Worm (Caenorhabditis elegans): ENCODE data around the gene C48B4.10.

Gene C48B4.10

DNA sequence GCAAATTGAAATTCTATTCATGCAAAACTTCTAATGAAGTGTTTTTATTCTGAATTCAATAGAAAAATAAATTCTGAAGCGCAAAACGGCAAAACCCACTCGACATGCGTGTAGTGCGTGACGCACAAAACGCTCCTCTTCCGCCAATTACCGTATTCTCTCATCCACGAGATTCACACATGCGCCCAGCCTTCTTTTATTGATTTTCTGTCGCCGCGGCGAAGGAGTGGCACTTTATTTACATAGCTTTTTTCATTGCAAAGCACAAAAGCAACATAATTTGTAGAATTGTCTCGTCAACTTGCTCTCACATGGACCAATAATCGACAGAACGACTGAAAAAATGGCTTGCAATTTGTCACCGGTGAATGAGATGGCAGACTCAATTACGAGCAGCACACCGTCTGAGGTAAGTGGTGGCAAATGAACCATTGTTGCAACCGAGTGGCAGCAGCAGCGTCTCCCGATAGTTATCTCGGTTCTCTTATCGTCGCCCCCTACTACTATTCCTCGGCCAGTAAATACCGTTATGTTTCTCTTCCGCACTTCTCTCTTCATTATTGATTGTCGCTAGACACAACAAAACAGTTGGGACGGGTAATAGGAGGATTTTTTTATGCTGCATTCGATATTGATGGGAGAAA, 18.2 kb downstream of the C48B4.10 start, which contains the start of gene unc-16:
unc-16 (plus strand) TSS at position 243 of the 644 bp plus-strand sequence.
- no peak for TF ChIP-seq unc-39 (tag; optimal IDR thresholded peaks at IDR 0.05)
- TF ChIP-seq nhr-76 (tag; optimal IDR thresholded peaks at IDR 0.05): no peak
- TF ChIP-seq unc-62 (GFP tag; optimal IDR thresholded peaks at IDR 0.05): peak; percentile 70
- TF ChIP-seq aly-2 (tag; optimal IDR thresholded peaks at IDR 0.05): no peak
- TF ChIP-seq egl-5 (tag; optimal IDR thresholded peaks at IDR 0.05): peak; percentile 88
- peak; percentile 73 for TF ChIP-seq sea-2 (GFP tag; optimal IDR thresholded peaks at IDR 0.05)
- TF ChIP-seq eor-1 (tag; optimal IDR thresholded peaks at IDR 0.05): peak in 1 of 2 experiments; percentile 13
- no peak for TF ChIP-seq zag-1 (tag; optimal IDR thresholded peaks at IDR 0.05)
- TF ChIP-seq hmg-11 (tag; optimal IDR thresholded peaks at IDR 0.05): peak; percentile 90
- TF ChIP-seq ZK546.5 (tag; optimal IDR thresholded peaks at IDR 0.05): no peak
- TF ChIP-seq pha-4 (tag; optimal IDR thresholded peaks at IDR 0.05): peak; percentile 97
- TF ChIP-seq nhr-23 (tag; optimal IDR thresholded peaks at IDR 0.05): peak; percentile 63
- TF ChIP-seq ceh-28 (tag; optimal IDR thresholded peaks at IDR 0.05): peak; percentile 90
- peak; percentile 96 for TF ChIP-seq nfya-1 (tag; optimal IDR thresholded peaks at IDR 0.05; ENCODE audit: insufficient read depth)
- no peak for TF ChIP-seq nhr-77 (tag; optimal IDR thresholded peaks at IDR 0.05)
- peak; percentile 85 for TF ChIP-seq lin-39 (tag; optimal IDR thresholded peaks at IDR 0.05)
- no peak for TF ChIP-seq nhr-11 (tag; optimal IDR thresholded peaks at IDR 0.05)
- no peak for TF ChIP-seq ztf-11 (tag; optimal IDR thresholded peaks at IDR 0.05)
- TF ChIP-seq ztf-4 (tag; optimal IDR thresholded peaks at IDR 0.05): no peak
- peak; percentile 72 for TF ChIP-seq elt-2 (tag; optimal IDR thresholded peaks at IDR 0.05)
- peak; percentile 87 for TF ChIP-seq mml-1 (tag; optimal IDR thresholded peaks at IDR 0.05)
- TF ChIP-seq daf-12 (tag; optimal IDR thresholded peaks at IDR 0.05): no peak
- no peak for TF ChIP-seq nhr-12 (tag; optimal IDR thresholded peaks at IDR 0.05)
- TF ChIP-seq fkh-10 (GFP tag; optimal IDR thresholded peaks at IDR 0.05): peak; percentile 44
- no peak for TF ChIP-seq egl-27 (tag; optimal IDR thresholded peaks at IDR 0.05)
- TF ChIP-seq ceh-9 (tag; optimal IDR thresholded peaks at IDR 0.05): no peak
- peak; percentile 87 for TF ChIP-seq mdl-1 (tag; optimal IDR thresholded peaks at IDR 0.05)
- no peak for TF ChIP-seq fkh-2 (tag; optimal IDR thresholded peaks at IDR 0.05)
- peak; percentile 70 for TF ChIP-seq R02D3.7 (tag; optimal IDR thresholded peaks at IDR 0.05)
- peak; percentile 90 for TF ChIP-seq snpc-4 (tag; optimal IDR thresholded peaks at IDR 0.05)
- peak; percentile 89 for TF ChIP-seq lin-15B (tag; optimal IDR thresholded peaks at IDR 0.05)
- peak; percentile 82 for TF ChIP-seq tbx-2 (tag; optimal IDR thresholded peaks at IDR 0.05)
- TF ChIP-seq nhr-43 (tag; optimal IDR thresholded peaks at IDR 0.05; ENCODE audit: poor library complexity, severe bottlenecking): peak; percentile 57
- TF ChIP-seq elt-1 (tag; optimal IDR thresholded peaks at IDR 0.05): no peak
- peak; percentile 85 for TF ChIP-seq lsy-12 (tag; optimal IDR thresholded peaks at IDR 0.05)
- TF ChIP-seq pqm-1 (tag; optimal IDR thresholded peaks at IDR 0.05): peak; percentile 23
- no peak for TF ChIP-seq nhr-28 (tag; optimal IDR thresholded peaks at IDR 0.05)
- TF ChIP-seq fos-1 (tag; optimal IDR thresholded peaks at IDR 0.05): no peak
- TF ChIP-seq ceh-82 (tag; optimal IDR thresholded peaks at IDR 0.05): peak; percentile 19
- TF ChIP-seq nhr-67 (tag; optimal IDR thresholded peaks at IDR 0.05): no peak
- peak; percentile 58 for TF ChIP-seq ama-1 (optimal IDR thresholded peaks at IDR 0.05)
- TF ChIP-seq elt-3 (tag; optimal IDR thresholded peaks at IDR 0.05): no peak
- no peak for TF ChIP-seq ceh-16 (tag; optimal IDR thresholded peaks at IDR 0.05)
- peak; percentile 27 for TF ChIP-seq jun-1 (tag; optimal IDR thresholded peaks at IDR 0.05)
- TF ChIP-seq nhr-25 (tag; optimal IDR thresholded peaks at IDR 0.05): peak; percentile 56
- no peak for TF ChIP-seq nhr-237 (tag; optimal IDR thresholded peaks at IDR 0.05)
- TF ChIP-seq skn-1 (tag; optimal IDR thresholded peaks at IDR 0.05): peak; percentile 46

All from whole organism, L3 larva.